Fruit fly (Drosophila melanogaster): ENCODE data around the gene CG11403.

Gene CG11403

dm6 chrX:1236475-1236874 lies 3.2 kb downstream of the CG11403 start, which contains the start of gene CG3638 (continued):
- peak; percentile 28 for TF ChIP-seq CG11504 (tag; optimal IDR thresholded peaks at IDR 0.05)
- TF ChIP-seq BEAF-32 (GFP tag; optimal IDR thresholded peaks at IDR 0.05), result peak; percentile 89
- TF ChIP-seq Ptx1 (GFP tag; IDR thresholded peaks at IDR 0.05), result no peak
- peak; percentile 52 for TF ChIP-seq gro (GFP tag; optimal IDR thresholded peaks at IDR 0.05)
- TF ChIP-seq wek (GFP tag; optimal IDR thresholded peaks at IDR 0.05), result no peak
- TF ChIP-seq CG13894 (tag; optimal IDR thresholded peaks at IDR 0.05), result peak; percentile 98
- peak; percentile 37 for TF ChIP-seq CG2120 (GFP tag; optimal IDR thresholded peaks at IDR 0.05)
- TF ChIP-seq az2 (GFP tag; optimal IDR thresholded peaks at IDR 0.05), result no peak
- no peak for TF ChIP-seq dimm (GFP tag; IDR thresholded peaks at IDR 0.05)
- TF ChIP-seq Adf1 (GFP tag; IDR thresholded peaks at IDR 0.05), result peak; percentile 29; the same call in 1 of the 2 replicates
- TF ChIP-seq CG11456 (GFP tag; IDR thresholded peaks at IDR 0.05), result peak; percentile 65; the same call in 2 of the 3 replicates
- TF ChIP-seq CG18764 (GFP tag; optimal IDR thresholded peaks at IDR 0.05), result peak; percentile 6
- TF ChIP-seq cato (GFP tag; optimal IDR thresholded peaks at IDR 0.05; ENCODE audit: borderline replicate concordance), result no peak
- peak; percentile 97 for TF ChIP-seq Sry-δ (GFP tag; optimal IDR thresholded peaks at IDR 0.05)
- TF ChIP-seq Myb (GFP tag; optimal IDR thresholded peaks at IDR 0.05), result peak; percentile 70
- peak in 1 of 2 experiments; percentile 39 for TF ChIP-seq insv (GFP tag; optimal IDR thresholded peaks at IDR 0.05)
- TF ChIP-seq gsb-n (tag; optimal IDR thresholded peaks at IDR 0.05), result no peak

- TF ChIP-seq Blimp-1 (GFP tag; optimal IDR thresholded peaks at IDR 0.05) (no peak), Nf-YA (GFP tag; IDR thresholded peaks at IDR 0.05) (0 out of 2 replicates have a peak, but pooled peaks have one; percentile 2), Atf-2 (GFP tag; optimal IDR thresholded peaks at IDR 0.05) (no peak), wor (GFP tag; IDR thresholded peaks at IDR 0.05) (no peak), CG11085 (GFP tag; IDR thresholded peaks at IDR 0.05) (0 out of 2 replicates have a peak, but pooled peaks have one; percentile 1), CG14710 (tag; optimal IDR thresholded peaks at IDR 0.05) (no peak), nerfin-2 (GFP tag; IDR thresholded peaks at IDR 0.05; ENCODE audit: partially characterized antibody) (no peak), CG6791 (GFP tag; IDR thresholded peaks at IDR 0.05; ENCODE audit: partially characterized antibody) (0 out of 3 replicates have a peak, but pooled peaks have one; percentile 20), chm (GFP tag; IDR thresholded peaks at IDR 0.05) (no peak), CG14050 (GFP tag; IDR thresholded peaks at IDR 0.05) (no peak), E2f2 (GFP tag; IDR thresholded peaks at IDR 0.05) (0 out of 2 replicates have a peak, but pooled peaks have one; percentile 1), Dref (GFP tag; IDR thresholded peaks at IDR 0.05) (peak; percentile 42; the same call in 1 of the 2 replicates), CG15073 (GFP tag; optimal IDR thresholded peaks at IDR 0.05) (no peak), Sry-δ (GFP tag; optimal IDR thresholded peaks at IDR 0.05) (peak; percentile 1), chinmo (GFP tag; IDR thresholded peaks at IDR 0.05; ENCODE audit: partially characterized antibody) (peak; percentile 33; the same call in 1 of the 4 replicates), sr (GFP tag; IDR thresholded peaks at IDR 0.05) (no peak), CG7271 (tag; optimal IDR thresholded peaks at IDR 0.05) (no peak), cato (GFP tag; optimal IDR thresholded peaks at IDR 0.05; ENCODE audit: borderline replicate concordance) (no peak), CG18619 (GFP tag; optimal IDR thresholded peaks at IDR 0.05) (no peak)
These were observed 4.1 kb downstream of the CG11403 start for dm6 chrX:1235618-1236006.

DNA sequence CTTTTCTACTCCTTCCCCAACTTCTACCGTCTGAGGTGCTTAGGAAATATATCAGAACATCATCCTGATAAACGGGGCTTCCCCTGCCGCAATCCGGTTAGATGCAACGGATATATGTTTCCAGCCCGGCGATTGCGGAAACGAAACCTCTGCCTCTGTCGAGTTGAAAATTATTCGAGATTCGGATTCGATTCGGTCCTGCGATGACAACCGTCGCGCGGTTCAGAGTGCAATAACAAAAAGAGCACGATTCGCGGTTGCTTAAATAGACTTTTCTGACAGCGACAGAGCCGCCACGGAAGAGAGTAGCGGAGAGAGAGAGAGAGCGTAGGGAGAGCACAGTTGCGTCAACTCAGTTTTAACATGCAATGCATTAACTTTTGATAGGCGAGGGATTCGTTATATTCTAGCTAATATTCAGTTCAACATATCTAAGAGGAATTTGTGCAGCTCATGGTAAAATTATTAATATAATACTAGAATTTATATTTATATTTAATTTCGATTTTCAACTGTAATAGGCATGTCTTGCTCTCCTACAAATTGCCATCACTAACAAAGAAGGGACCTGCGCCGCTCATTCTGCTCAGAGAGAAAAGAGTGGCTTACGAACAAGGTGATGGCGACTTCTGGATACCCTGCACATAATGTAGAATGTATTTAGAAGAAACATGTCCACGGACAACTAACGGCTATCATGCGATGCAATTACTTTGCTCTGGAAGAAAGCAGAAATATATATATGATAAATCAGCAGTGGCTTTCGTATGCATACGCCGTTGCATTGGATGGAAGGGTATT lies 4.7 kb downstream of the CG11403 start:
- peak; percentile 83 for TF ChIP-seq CoRest (tag; optimal IDR thresholded peaks at IDR 0.05)
- peak; percentile 86 for TF ChIP-seq CG7839 (tag; optimal IDR thresholded peaks at IDR 0.05)
- TF ChIP-seq CG1602 (GFP tag; optimal IDR thresholded peaks at IDR 0.05), result peak; percentile 67
- peak; percentile 81 for TF ChIP-seq gsb-n (tag; optimal IDR thresholded peaks at IDR 0.05)
- peak; percentile 61 for TF ChIP-seq CG2202 (tag; optimal IDR thresholded peaks at IDR 0.05)
- peak; percentile 93 for TF ChIP-seq D19B (GFP tag; optimal IDR thresholded peaks at IDR 0.05)
- TF ChIP-seq Gug (GFP tag; IDR thresholded peaks at IDR 0.05), result peak; percentile 77
- TF ChIP-seq CG15601 (tag; optimal IDR thresholded peaks at IDR 0.05), result peak; percentile 71
- peak in 1 of 2 experiments; percentile 69 for TF ChIP-seq Eip74EF (GFP tag; optimal IDR thresholded peaks at IDR 0.05)
- TF ChIP-seq CG32772 (GFP tag; IDR thresholded peaks at IDR 0.05), result peak; percentile 69
- peak; percentile 97 for TF ChIP-seq Ets65A (GFP tag)
- TF ChIP-seq CG14441 (GFP tag; IDR thresholded peaks at IDR 0.05), result peak; percentile 82
- TF ChIP-seq Sry-β (GFP tag; optimal IDR thresholded peaks at IDR 0.05), result peak; percentile 1
